Worm (Caenorhabditis elegans): ENCODE results near the gene C13B4.1.

ce11 chrII:14507563-14507962 is 28.1 kb upstream of the C13B4.1 start, which contains the start of the genes K10H10.7 and K10H10.10:
- no peak for TF ChIP-seq nhr-76 (tag; optimal IDR thresholded peaks at IDR 0.05)
- no peak for TF ChIP-seq snpc-4 (tag; optimal IDR thresholded peaks at IDR 0.05)

Data from whole organism, mixed stage, embryonic.